Fruit fly (Drosophila melanogaster) whole organism, larva: ENCODE data around the gene Tango6.

Experiments used
- noc ChIP-seq: fragments of 200-800 bp; sonication (Bioruptor generic); optimal IDR thresholded peaks from 3 replicates; lab custom pipeline; 2019; ENCODE audit warnings: missing biosample characterization, mild to moderate bottlenecking, missing genetic modification characterization, moderate library complexity

Tango6 gene

DNA sequence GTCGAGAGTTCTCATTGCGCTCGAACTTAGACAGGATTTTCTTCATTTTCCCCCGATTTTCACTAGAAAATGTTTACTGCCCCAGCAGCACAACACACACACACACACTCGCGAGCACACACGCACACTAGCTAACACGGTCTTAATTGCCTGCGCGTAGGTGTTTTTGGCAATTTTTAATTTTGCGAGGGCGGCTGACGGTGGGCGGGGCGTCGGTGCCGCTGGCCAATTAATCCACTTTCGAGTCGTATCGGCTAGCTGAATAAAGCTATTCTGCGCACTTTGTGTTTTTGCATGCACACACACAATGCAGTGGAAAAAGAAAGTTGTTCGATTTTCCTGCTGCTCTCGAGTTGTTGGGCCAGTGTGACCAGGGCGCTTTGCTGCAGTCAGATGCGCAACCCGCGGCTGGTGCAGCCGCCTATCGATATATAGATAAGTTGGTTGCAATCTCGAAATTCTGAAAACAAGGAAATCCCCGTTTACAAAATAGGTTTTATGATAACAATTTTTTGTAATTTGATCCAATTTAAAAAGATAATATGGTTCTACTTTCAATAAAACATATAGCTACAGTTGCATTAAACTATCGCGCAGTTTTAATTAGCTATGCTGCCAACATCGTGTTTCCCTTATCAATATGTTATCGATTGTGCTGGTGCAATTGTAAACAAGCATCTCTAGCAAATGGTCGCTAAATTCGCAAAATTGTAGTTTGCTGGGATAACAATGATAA is at the start of gene Tango6, which contains the start of gene Nak:
Tango6 (plus strand) TSS at position 659 of the 736 bp plus-strand sequence.
Nak (minus strand) TSS at position 375 of the 736 bp plus-strand sequence.
- no peak for TF ChIP-seq noc (tag; lab: Kevin White, UChicago)

- TF ChIP-seq noc (tag; lab: Kevin White, UChicago): no peak
Observed at dm6 chr2L:18919474-18919873, 49.4 kb upstream of the Tango6 start.

dm6 chr2L:18921246-18921645 is 47.6 kb upstream of the Tango6 start:
- TF ChIP-seq noc (tag; lab: Kevin White, UChicago): no peak

DNA sequence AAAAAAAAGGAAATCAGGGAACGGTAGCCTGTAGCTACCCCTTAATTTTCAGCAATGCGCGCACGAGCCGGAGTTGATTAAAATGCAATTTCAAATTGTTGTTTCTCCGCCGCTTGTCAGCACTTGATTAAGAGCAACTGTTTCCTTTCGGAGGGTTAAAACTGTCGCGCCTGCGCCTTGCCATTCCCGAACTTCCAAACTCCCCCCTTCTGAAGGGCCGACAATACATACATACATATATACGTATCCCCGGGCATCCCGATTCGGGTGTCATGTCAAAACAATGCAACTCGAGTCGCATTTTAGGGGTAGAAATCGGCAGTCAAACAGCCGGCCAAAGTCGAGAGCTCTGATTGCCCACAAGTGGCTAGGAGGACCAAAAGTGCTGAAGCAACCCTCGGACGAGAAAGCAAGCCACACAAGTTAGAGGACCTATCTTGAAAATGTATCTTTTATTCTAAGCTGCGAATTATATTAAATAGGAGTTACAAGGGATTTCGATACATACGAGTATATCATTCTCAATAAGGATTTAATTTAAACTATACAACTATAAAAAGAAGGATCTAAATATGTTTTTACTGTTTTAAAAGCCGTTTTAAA is 44.1 kb upstream of the Tango6 start:
- no peak for TF ChIP-seq noc (tag; lab: Kevin White, UChicago)

- no peak for TF ChIP-seq noc (tag; lab: Kevin White, UChicago)
Observed at dm6 chr2L:18925387-18925786, 43.4 kb upstream of the Tango6 start.

dm6 chr2L:18925956-18926355 is 42.9 kb upstream of the Tango6 start:
- TF ChIP-seq noc (tag; lab: Kevin White, UChicago): no peak

dm6 chr2L:18927891-18928290 is 40.9 kb upstream of the Tango6 start:
- no peak for TF ChIP-seq noc (tag; lab: Kevin White, UChicago)

DNA sequence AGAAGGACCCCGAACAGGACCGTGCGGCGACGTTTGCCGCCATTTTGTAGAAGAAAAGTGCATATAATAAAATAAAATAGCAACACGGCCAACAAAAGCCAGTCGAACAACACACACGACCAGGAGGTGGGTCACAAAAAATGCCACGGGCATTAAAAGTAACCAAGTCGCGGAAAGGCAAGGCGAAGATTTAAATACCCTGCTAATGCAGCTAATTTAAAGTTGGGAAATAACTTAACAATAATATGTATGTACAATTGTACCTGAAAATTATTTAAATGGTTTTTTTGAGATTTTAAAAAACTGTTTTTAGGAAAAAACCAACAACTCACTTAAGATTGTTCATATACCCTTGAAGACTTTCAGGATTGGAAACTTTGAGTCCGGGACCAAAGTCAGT is 39.2 kb upstream of the Tango6 start:
- TF ChIP-seq noc (tag; lab: Kevin White, UChicago): no peak

DNA sequence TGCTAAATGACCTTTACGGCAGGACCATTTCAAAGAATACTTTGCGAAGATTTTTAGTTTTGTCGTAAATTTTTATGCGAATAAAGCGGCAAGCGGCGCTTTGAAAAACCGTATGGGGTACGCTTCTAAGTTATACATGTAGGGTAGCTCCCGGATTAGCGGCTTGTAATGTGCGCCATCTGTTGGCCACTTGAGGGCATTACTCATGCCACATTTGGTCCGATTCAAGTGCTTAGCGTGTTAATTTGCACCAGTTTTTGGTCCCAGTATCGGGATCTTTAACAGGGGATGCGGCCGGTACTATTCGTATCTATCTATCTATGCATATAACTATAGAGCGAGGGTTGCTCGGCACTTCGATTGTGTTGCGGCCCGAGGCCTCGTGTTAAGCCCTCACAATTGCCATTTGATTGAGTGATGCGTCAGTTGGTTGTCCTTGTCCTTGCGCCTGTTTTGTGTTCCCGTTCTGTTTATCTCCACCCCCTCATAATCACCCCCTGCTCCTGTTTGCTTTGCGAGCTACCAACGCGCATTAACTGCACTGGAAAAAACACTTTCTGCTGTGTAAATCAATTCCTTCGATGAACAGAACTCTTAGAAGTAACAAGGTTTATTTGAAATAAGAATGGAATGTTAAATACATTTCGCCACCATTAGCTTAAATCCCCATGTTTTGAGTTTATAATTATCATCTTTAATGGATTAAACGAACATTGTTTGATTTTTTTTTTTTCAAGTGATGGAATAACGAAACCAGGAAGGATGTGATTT is 38.3 kb upstream of the Tango6 start:
- TF ChIP-seq noc (tag; lab: Kevin White, UChicago): no peak

dm6 chr2L:18933867-18934266 is 35.0 kb upstream of the Tango6 start:
- TF ChIP-seq noc (tag; lab: Kevin White, UChicago): no peak

- TF ChIP-seq noc (tag; lab: Kevin White, UChicago): no peak
Observed at dm6 chr2L:18934588-18934987, 34.2 kb upstream of the Tango6 start.

DNA sequence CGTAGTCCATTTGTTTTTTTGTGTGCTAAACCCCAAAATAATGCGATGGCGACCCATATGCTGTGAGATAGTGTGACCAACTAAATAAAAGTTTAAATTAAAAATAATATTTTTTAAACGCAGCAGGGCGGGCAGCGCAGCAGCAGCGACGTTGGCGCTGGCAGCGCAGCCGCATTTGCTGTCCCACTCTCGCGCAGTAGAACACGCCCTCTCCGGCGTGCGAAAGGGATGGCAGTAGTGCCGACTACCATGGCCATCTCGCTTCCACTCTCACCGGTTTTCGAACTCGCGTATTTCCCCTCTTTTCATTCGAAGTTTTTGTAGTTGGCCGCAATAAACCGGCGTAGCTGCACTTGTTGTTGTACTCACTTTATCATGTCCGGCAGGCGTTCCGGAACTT is 32.8 kb upstream of the Tango6 start:
- TF ChIP-seq noc (tag; lab: Kevin White, UChicago): no peak

dm6 chr2L:18943309-18943708 is 25.5 kb upstream of the Tango6 start:
- TF ChIP-seq noc (tag; lab: Kevin White, UChicago): no peak

DNA sequence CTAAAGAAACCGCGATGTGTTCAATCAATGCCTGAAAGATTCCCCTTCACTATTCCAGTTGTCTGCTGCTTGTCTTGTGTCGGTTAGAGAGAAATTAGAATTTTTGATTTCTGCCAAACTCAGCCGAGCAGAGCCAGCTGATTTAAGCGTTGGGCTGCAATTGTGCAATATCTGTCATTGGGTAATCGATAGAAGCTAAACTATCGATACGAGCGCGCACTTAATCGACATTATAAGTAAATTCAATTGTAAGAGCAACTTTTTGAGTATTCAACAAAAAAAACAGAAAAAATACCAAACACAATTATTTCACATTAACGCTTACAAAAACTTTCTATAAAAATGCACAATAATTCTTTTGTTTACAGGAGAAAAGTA is 25.0 kb upstream of the Tango6 start, which contains the start of gene ssp3:
ssp3 (minus strand) TSS at position 164 of the 378 bp plus-strand sequence.
- TF ChIP-seq noc (tag; lab: Kevin White, UChicago): no peak

DNA sequence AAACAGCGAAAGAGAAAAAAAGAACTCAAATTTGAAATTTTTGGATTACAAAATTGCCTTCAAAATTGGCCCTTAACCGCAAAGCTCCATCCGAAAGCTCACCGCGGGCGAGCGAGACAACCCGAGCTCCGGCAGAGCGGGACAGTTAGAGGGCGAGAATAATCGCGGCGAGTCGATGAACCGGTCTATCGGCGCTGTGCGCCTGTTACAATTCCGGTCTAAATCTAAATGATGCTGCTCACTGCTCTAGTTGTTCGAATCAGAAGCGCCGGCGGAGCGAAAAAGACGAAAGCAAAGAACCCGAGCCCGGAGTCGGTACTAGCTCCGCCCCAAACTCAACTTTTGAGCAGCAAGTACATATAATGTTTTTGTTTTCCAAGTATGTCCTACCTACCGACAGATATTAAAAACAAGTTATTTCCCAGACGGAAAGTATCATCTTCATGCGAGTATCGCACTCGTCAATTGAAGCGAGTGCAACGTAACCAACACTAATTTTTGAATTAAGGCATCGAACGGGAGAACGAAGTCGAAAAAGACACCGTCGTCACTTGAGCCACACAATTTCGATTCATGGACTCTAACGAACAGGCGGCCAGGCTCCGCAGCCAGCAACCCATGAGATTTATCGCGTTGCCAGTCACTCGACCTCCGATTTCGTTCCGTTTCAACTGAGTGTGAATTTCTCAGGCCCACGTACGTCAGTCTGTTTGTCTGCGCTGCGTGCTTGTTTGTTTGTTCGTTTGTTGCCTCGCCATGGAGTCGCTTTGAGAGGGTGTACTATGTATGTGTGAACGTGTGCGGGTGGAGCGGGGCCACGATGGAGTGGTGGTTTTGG is 24.4 kb upstream of the Tango6 start:
- no peak for TF ChIP-seq noc (tag; lab: Kevin White, UChicago)
